Worm (Caenorhabditis elegans): ENCODE results near the gene C01B10.3.

The C01B10.3 gene

DNA sequence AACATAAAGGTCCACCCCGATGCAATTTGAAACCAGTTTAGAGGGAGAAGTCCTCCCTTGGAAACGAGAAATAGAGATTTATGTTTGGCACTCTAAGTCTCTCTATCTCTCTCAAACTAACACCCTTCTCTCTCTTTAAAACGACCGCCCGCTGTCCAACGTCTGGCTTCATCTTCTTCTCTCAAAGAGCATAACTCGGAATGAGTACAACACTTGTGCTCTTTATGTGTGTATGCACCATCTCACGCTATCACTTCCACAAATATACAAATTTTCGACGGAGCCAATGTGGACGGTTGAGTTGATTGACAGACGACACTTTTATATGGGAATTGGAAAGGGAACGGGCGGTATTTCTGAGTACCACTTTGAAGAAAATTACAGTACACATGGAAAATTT is 46.8 kb downstream of the C01B10.3 start:
- TF ChIP-seq ces-1 (GFP tag; optimal IDR thresholded peaks at IDR 0.05) (peak; percentile 2), zip-8 (tag; optimal IDR thresholded peaks at IDR 0.05) (no peak), unc-120 (tag; optimal IDR thresholded peaks at IDR 0.05; ENCODE audit: poor library complexity, severe bottlenecking) (peak; percentile 35), sptf-1 (tag; optimal IDR thresholded peaks at IDR 0.05) (peak; percentile 25)

DNA sequence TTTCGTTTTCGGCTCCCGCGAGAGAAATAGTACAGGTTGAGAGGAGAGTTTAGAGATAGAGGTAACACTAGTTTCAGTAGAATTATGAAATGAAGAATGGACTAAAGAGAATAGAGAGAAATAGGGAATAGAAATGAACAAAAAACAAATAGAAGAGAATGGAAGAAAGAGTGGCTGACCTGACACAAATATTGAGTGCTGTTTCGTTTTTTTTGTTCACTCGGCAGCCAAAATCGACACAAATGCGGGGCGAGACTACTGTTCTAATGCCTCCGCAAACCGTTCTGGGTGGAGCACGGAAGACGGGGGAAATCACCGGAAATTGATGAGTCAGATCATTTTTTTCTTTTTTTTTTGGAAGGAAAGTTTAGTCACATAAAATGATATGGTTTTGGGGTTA is 48.5 kb downstream of the C01B10.3 start:
- TF ChIP-seq blmp-1 (tag; optimal IDR thresholded peaks at IDR 0.05) (no peak), snpc-4 (tag; optimal IDR thresholded peaks at IDR 0.05) (no peak), flh-1 (GFP tag; optimal IDR thresholded peaks at IDR 0.05) (no peak), nhr-2 (tag; optimal IDR thresholded peaks at IDR 0.05) (no peak), ztf-11 (tag; optimal IDR thresholded peaks at IDR 0.05) (no peak), nhr-28 (tag; optimal IDR thresholded peaks at IDR 0.05) (no peak), pha-4 (tag; optimal IDR thresholded peaks at IDR 0.05) (no peak), lsy-2 (tag; optimal IDR thresholded peaks at IDR 0.05) (no peak), cnd-1 (tag; optimal IDR thresholded peaks at IDR 0.05) (no peak), ham-2 (GFP tag; optimal IDR thresholded peaks at IDR 0.05) (no peak), ceh-39 (tag; optimal IDR thresholded peaks at IDR 0.05) (no peak), nhr-76 (tag; optimal IDR thresholded peaks at IDR 0.05) (no peak), ceh-43 (GFP tag; optimal IDR thresholded peaks at IDR 0.05) (no peak), M03D4.4 (tag; optimal IDR thresholded peaks at IDR 0.05) (no peak), elt-1 (tag; optimal IDR thresholded peaks at IDR 0.05; ENCODE audit: borderline replicate concordance, insufficient read depth) (no peak), hlh-1 (tag; optimal IDR thresholded peaks at IDR 0.05) (no peak), lin-32 (GFP tag; optimal IDR thresholded peaks at IDR 0.05) (no peak), elt-3 (tag; optimal IDR thresholded peaks at IDR 0.05) (no peak), unc-120 (tag; optimal IDR thresholded peaks at IDR 0.05; ENCODE audit: poor library complexity, severe bottlenecking) (no peak), drap-1 (GFP tag; optimal IDR thresholded peaks at IDR 0.05) (no peak)

DNA sequence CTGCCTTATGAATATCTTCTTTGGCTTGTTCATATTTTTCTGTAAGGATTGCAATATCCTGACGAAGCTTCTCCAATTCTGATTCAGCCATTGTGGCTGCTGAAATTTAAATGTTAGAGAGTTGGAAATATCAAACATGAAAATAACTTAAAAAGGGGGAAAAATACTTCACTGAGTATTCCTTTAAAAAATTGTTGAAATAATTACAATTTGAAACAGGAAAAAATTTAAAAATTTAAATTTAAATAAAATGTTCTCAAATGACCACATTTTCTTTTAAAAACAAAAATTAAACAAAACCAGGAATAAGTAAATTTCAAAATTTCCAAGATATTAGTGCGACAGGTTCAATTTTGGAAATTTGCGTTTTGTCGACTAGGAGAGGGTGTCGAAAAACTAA is 48.9 kb downstream of the C01B10.3 start, which contains the start of gene bicd-1:
TSS of gene bicd-1 (minus strand) at position 101 of the 400 bp plus-strand sequence.
- no peak for TF ChIP-seq unc-39 (tag; optimal IDR thresholded peaks at IDR 0.05)
- no peak for TF ChIP-seq drap-1 (GFP tag; optimal IDR thresholded peaks at IDR 0.05)
- no peak for TF ChIP-seq elt-1 (tag; optimal IDR thresholded peaks at IDR 0.05; ENCODE audit: borderline replicate concordance, insufficient read depth)
- TF ChIP-seq lin-13 (tag; optimal IDR thresholded peaks at IDR 0.05), result no peak
- no peak for TF ChIP-seq unc-62 (GFP tag; optimal IDR thresholded peaks at IDR 0.05)
- TF ChIP-seq blmp-1 (tag; optimal IDR thresholded peaks at IDR 0.05), result no peak
